Fruit fly (Drosophila melanogaster) whole organism, adult: ENCODE data around the gene CG9514.

Experiments used
- CG12768 ChIP-seq: fragments of 200-800 bp; sonication (Bioruptor generic); optimal IDR thresholded peaks from 2 replicates; lab custom pipeline; 2017; ENCODE audit warnings: missing biosample characterization, missing genetic modification characterization, mild to moderate bottlenecking, moderate library complexity, missing genetic modification reagents
- CG14711 ChIP-seq: fragments of 200-800 bp; sonication (Bioruptor generic); optimal IDR thresholded peaks from 2 replicates; lab custom pipeline; 2018; ENCODE audit warnings: missing biosample characterization, mild to moderate bottlenecking, missing genetic modification characterization, moderate library complexity
- CG33017 ChIP-seq: fragments of 200-800 bp; sonication (Bioruptor generic); optimal IDR thresholded peaks from 2 replicates; lab custom pipeline; 2018; ENCODE audit warnings: missing biosample characterization, mild to moderate bottlenecking, missing genetic modification characterization, moderate library complexity
- CG5204 ChIP-seq: fragments of 200-800 bp; sonication (Bioruptor generic); optimal IDR thresholded peaks from 2 replicates; lab custom pipeline; 2016; ENCODE audit warnings: missing biosample characterization, missing genetic modification characterization
- CG7045 ChIP-seq: fragments of 200-800 bp; sonication (Bioruptor generic); optimal IDR thresholded peaks from 2 replicates; lab custom pipeline; 2017; ENCODE audit warnings: missing biosample characterization, mild to moderate bottlenecking, missing genetic modification characterization
- CG7101 ChIP-seq: fragments of 200-800 bp; sonication (Bioruptor generic); optimal IDR thresholded peaks from 2 replicates; lab custom pipeline; 2018; ENCODE audit warnings: missing biosample characterization, mild to moderate bottlenecking, missing genetic modification characterization, moderate library complexity
- Clk ChIP-seq: fragments of 200-800 bp; sonication (Bioruptor generic); optimal IDR thresholded peaks from 2 replicates; lab custom pipeline; 2017; ENCODE audit warnings: missing biosample characterization, missing genetic modification characterization
- Crg-1 ChIP-seq: fragments of 200-800 bp; sonication (Bioruptor generic); optimal IDR thresholded peaks from 2 replicates; lab custom pipeline; 2016; ENCODE audit warnings: missing biosample characterization, missing genetic modification characterization
- Hr96 ChIP-seq: fragments of 200-800 bp; sonication (Bioruptor generic); optimal IDR thresholded peaks from 2 replicates; lab custom pipeline; 2016; ENCODE audit warnings: missing biosample characterization, missing genetic modification characterization
- cic ChIP-seq: fragments of 200-800 bp; sonication (Bioruptor generic); optimal IDR thresholded peaks from 2 replicates; lab custom pipeline; 2017; ENCODE audit warnings: missing biosample characterization, mild to moderate bottlenecking, missing genetic modification characterization, moderate library complexity
- cnc ChIP-seq, 2 experiments: fragments of >200 bp; optimal IDR thresholded peaks; 2 replicates each; lab custom pipeline; 2017
- kay ChIP-seq: fragments of 200-800 bp; sonication (Bioruptor generic); peaks from one replicate; lab custom pipeline; 2016; ENCODE audit warnings: missing biosample characterization, missing genetic modification characterization, borderline replicate concordance
- tj ChIP-seq: fragments of 200-800 bp; sonication (Bioruptor generic); optimal IDR thresholded peaks from 3 replicates; lab custom pipeline; 2017; ENCODE audit warnings: missing biosample characterization, mild to moderate bottlenecking, missing genetic modification characterization, moderate library complexity
- toe ChIP-seq: fragments of 200-800 bp; sonication (Bioruptor generic); optimal IDR thresholded peaks from 2 replicates; lab custom pipeline; 2016; ENCODE audit warnings: missing biosample characterization, missing genetic modification characterization

DNA sequence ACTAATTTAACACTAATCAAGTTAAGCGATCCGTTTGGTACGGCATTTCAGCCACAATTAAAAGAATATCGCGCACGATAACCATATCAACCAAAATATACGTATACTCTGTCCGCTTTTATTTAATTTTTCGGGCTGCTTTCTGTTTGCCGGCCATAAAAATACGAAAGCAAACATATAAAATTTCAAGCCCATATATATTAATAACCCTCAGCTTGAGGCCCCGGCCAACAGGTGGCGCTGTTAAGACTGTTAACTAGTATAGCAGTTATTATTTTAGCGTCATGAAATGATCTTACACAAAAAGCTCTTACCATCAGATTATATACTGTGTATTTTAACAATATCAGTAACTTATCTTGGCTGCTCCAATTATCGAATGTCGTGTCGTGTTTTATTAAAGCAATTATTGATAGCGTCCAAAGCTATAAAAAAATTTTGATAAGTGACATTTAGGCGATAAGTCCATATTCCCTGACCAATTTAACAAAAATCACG, 22.1 kb upstream of the CG9514 start, which contains the start of gene Eo:
- TF ChIP-seq Clk (GFP tag; lab: Kevin White, UChicago) (no peak), toe (GFP tag; lab: Kevin White, UChicago) (no peak), CG7045 (GFP tag; lab: Kevin White, UChicago) (no peak), kay (GFP tag; lab: Kevin White, UChicago) (peak; percentile 38), CG33017 (tag; lab: Kevin White, UChicago) (no peak), tj (no peak), Hr96 (GFP tag; lab: Kevin White, UChicago) (peak; percentile 25), CG5204 (GFP tag; lab: Kevin White, UChicago) (peak; percentile 3), cic (no peak), CG14711 (tag; lab: Kevin White, UChicago) (no peak), Crg-1 (GFP tag; lab: Kevin White, UChicago) (no peak), CG12768 (GFP tag; lab: Kevin White, UChicago) (no peak), cnc (optimal IDR thresholded peaks at IDR 0.05; lab: Kevin White, UChicago) (no peak), CG7101 (peak; percentile 0)
